Fruit fly (Drosophila melanogaster) whole organism: Measurements from ENCODE around the gene CG42526.

Experiments
- CG8478 ChIP-seq: fragments of >200 bp; optimal IDR thresholded peaks from 2 replicates; lab custom pipeline; 2018; ENCODE audit warnings: inconsistent platforms
- Dll ChIP-seq: fragments of >200 bp; optimal IDR thresholded peaks from 2 replicates; lab custom pipeline; 2017
- EcR ChIP-seq, 2 experiments: fragments of >200 bp; optimal IDR thresholded peaks; 2 replicates each; lab custom pipeline; 2017; ENCODE audit warnings: missing biosample characterization in 2 of 2, missing genetic modification characterization in 2 of 2, missing genetic modification reagents in 2 of 2
- pan ChIP-seq: fragments of >200 bp; optimal IDR thresholded peaks from 2 replicates; lab custom pipeline; 2017
- psq ChIP-seq: fragments of >200 bp; optimal IDR thresholded peaks from 2 replicates; lab custom pipeline; 2017
- usp ChIP-seq: fragments of >200 bp; optimal IDR thresholded peaks from 2 replicates; lab custom pipeline; 2017; ENCODE audit warnings: missing biosample characterization, missing genetic modification characterization, mixed read lengths

Gene CG42526

dm6 chr3L:9423757-9424527 lies 11.3 kb downstream of the CG42526 start:
- no peak for TF ChIP-seq EcR (GFP tag; optimal IDR thresholded peaks at IDR 0.05; lab: Kevin White, UChicago)
- TF ChIP-seq pan = no peak
- TF ChIP-seq psq = no peak
- no peak for TF ChIP-seq CG8478
- TF ChIP-seq usp = no peak

DNA sequence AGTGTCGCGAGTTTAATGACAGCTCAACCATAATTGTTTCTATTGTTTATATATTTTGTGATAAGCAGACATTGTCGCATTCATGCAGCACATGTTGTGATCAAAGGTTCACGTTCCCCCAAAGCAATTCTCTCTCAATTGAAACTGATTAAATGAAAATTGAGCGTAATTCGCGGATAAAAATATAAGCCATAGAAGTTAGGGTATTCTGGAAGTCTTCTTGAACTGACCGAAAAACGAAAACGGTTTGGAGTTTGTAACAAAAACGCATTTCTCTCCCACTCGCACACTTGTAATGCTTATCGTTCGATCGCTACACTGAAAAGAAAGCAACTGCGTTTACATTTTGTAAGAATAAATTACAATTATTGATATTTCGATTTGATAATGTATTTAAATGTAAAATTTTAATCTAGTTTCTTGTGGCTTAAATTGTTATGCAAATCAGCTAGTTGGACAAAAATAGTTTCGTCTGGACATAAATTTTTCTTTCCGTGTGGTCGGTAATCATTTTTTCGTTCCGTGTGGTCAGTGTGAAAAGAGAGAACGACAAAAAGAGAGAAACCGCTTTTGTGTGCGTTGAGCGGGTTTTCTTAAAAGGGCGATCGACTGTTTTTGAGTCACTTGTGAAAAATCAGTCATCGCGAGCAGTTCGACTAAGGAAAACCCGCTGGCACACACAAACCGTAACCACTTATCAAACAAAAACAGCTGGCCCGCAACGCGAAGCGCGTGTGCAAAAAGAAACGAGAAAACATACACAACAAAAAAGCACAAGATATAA lies 12.4 kb downstream of the CG42526 start, which contains the start of gene aay:
Gene aay (plus strand): TSS at position 618 of the 784 bp plus-strand sequence.
- TF ChIP-seq Dll (lab: Kevin White, UChicago) (no peak), EcR (GFP tag; optimal IDR thresholded peaks at IDR 0.05; lab: Kevin White, UChicago) (no peak), usp (no peak), pan (no peak)

DNA sequence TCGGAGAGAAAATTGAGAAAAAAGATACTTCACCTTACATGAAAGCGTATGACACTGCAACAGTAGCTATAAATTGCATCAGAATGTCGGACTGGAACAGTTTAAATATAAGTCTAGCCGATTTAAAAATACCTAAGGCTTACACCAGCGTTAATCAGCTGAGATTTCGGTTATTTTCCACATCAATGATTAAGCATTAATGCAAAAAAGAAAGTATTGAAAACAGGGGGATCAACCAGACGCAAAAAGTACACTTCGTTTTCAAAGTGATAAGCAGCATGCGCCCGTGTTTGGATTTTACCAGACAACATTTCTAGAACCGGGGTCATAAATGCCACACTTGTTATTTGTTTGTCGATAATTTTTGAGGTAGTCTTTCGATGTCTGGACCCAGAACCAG lies 13.1 kb downstream of the CG42526 start:
- no peak for TF ChIP-seq psq
- no peak for TF ChIP-seq EcR (GFP tag; optimal IDR thresholded peaks at IDR 0.05; lab: Kevin White, UChicago)
- no peak for TF ChIP-seq Dll (lab: Kevin White, UChicago)
- no peak for TF ChIP-seq CG8478
- no peak for TF ChIP-seq usp

DNA sequence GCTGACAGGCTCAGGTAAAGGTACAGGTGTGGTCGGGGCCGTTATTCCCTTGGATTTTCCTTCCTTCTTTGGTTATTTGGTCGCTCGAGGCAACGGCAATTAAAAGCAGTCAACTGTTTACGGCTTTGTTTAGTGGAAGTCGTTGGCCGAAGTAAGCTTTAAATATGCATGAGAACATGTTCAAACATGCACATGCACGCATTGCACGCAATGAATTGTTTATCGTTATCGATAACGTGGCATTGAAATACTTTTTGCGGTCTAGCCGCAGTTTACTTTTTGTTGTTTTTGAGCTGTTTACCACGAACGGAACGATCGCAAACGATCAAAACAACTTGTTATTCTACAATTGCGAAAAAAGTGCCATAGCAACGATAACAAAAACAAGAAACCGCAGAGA lies 13.6 kb downstream of the CG42526 start:
- TF ChIP-seq CG8478 (no peak), EcR (GFP tag; optimal IDR thresholded peaks at IDR 0.05; lab: Kevin White, UChicago) (no peak), Dll (lab: Kevin White, UChicago) (no peak), psq (no peak), usp (no peak), pan (no peak)

- no peak for TF ChIP-seq psq
- no peak for TF ChIP-seq usp
- no peak for TF ChIP-seq CG8478
- TF ChIP-seq pan = no peak
Observed at dm6 chr3L:9420819-9421130, 14.4 kb downstream of the CG42526 start.

- TF ChIP-seq CG8478 (no peak), psq (no peak), Dll (lab: Kevin White, UChicago) (no peak), EcR (GFP tag; optimal IDR thresholded peaks at IDR 0.05; lab: Kevin White, UChicago) (no peak), pan (no peak), usp (no peak)
Observed at dm6 chr3L:9420054-9420818, 15.0 kb downstream of the CG42526 start.

DNA sequence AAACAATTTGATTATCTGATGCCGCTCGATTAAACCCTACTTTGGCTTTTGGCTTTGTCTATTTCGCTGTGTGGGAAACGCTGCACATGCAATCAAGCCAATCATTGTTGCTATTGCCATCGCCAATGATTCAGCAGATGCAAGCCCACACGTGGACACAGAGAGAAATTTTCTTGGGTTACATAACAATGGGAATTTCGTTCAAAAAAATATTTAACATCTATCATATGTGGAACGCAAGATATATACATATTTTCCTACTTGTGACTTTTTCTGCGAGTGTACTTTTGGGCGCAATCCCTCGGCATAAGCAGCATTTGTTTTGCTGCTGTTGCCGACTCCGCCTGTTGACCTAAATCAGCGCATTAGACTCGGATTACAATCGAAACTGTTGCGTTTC lies 15.9 kb downstream of the CG42526 start:
- TF ChIP-seq CG8478 (no peak), Dll (lab: Kevin White, UChicago) (no peak)

DNA sequence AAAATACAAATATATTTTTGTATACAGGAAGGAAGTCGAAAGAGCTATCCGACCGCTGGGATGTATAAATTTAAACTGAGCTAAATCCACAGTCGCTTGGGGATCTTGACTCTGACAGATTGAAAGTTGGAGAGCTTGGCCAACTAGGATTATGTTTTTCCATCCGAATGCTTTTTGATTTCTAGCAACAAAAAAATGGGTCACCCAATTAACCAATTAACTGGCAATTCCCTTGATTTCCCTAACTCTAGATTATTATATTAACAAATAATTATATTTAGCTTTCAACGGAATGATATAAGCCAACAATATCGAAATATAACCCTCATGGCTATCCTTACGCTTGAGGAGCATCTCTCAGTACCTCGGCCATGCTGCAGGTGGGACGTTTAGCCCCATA lies 17.9 kb downstream of the CG42526 start, which contains the start of gene CG3982:
Gene CG3982 (minus strand): TSS at position 101 of the 400 bp plus-strand sequence.
- TF ChIP-seq pan (no peak), usp (no peak), EcR (GFP tag; optimal IDR thresholded peaks at IDR 0.05; lab: Kevin White, UChicago) (no peak), Dll (lab: Kevin White, UChicago) (no peak), psq (no peak), CG8478 (no peak)

- no peak for TF ChIP-seq usp
- TF ChIP-seq psq = no peak
- no peak for TF ChIP-seq pan
- no peak for TF ChIP-seq CG8478
- no peak for TF ChIP-seq Dll (lab: Kevin White, UChicago)
- no peak for TF ChIP-seq EcR (GFP tag; optimal IDR thresholded peaks at IDR 0.05; lab: Kevin White, UChicago)
Observed at dm6 chr3L:9410754-9411423, 24.3 kb downstream of the CG42526 start, which contains the start of the genes CG4022 and Cpsf5. TSS of gene CG4022 (minus strand) at chr3L:9410832. TSS of gene Cpsf5 (plus strand) at chr3L:9411038.

DNA sequence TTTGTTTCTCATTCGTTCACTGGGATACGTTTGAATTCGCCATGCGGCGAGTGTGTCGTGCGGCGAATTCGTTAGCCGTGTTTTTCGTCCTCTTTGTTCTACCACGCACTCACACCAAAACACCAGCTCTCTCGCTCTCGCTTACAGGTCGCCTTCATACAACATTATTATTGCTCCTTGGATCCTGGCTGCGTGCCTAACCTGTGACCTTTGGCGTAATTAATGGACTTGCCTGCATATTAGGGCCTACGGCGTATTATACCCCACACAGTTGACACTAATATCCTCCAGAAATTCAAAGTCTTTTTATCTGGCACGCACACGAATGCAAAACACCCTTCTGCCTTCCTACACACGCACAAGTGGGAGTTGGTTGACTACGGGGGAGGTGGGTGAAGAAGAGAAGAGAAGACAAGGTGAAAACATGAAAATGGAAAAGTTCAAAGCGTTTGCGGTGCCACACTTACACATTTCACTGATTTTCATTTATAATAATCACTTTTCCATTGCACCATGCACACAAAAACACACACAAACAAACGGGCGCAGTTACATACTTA lies 25.1 kb downstream of the CG42526 start:
- TF ChIP-seq CG8478 (no peak), usp (no peak), psq (no peak), pan (no peak), Dll (lab: Kevin White, UChicago) (no peak), EcR (GFP tag; optimal IDR thresholded peaks at IDR 0.05; lab: Kevin White, UChicago) (no peak)

DNA sequence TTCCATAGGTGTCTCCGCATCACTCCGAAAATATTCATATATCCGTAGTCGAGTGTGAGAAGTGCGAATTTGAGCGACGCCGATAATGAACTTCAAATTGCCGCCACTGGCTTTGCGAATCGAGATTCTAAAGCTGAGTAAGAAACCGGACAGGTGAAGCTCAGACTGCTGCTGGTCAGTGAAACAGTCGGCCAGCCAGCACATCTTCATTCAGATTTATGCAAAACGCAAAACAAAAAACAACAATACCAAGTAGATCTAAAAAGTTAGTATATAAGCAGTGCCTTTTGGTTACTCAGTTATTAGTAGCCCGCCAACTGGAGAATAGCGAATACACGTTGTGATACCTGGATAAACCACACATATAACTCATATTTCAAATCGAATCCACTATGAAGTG lies 30.7 kb downstream of the CG42526 start, which contains the start of gene Cpr67B:
Gene Cpr67B (plus strand): TSS at position 301 of the 400 bp plus-strand sequence.
- no peak for TF ChIP-seq psq
- no peak for TF ChIP-seq usp
- no peak for TF ChIP-seq Dll (lab: Kevin White, UChicago)
- no peak for TF ChIP-seq EcR (GFP tag; optimal IDR thresholded peaks at IDR 0.05; lab: Kevin White, UChicago)
- no peak for TF ChIP-seq CG8478
